Fruit fly (Drosophila melanogaster): ENCODE data around the gene CG15312.

CG15312 gene

dm6 chrX:10086095-10086888, 15.6 kb upstream of the CG15312 start, which contains the start of the genes Naxe and RhoU (continued):
- TF ChIP-seq Scr (GFP tag; IDR thresholded peaks at IDR 0.05; ENCODE audit: partially characterized antibody) (no peak; the same call in 1 of the 2 replicates), CG14441 (GFP tag; IDR thresholded peaks at IDR 0.05) (peak; percentile 50), Aef1 (GFP tag; IDR thresholded peaks at IDR 0.05) (peak; percentile 36; the same call in 1 of the 3 replicates), CG7928 (GFP tag; optimal IDR thresholded peaks at IDR 0.05) (peak; percentile 9), CG14710 (tag; optimal IDR thresholded peaks at IDR 0.05) (peak; percentile 68), CG31388 (GFP tag; optimal IDR thresholded peaks at IDR 0.05) (no peak), Hr3 (GFP tag; optimal IDR thresholded peaks at IDR 0.05) (no peak), Bgb (GFP tag; IDR thresholded peaks at IDR 0.05; ENCODE audit: partially characterized antibody) (peak; percentile 59), Fer3 (tag; optimal IDR thresholded peaks at IDR 0.05) (no peak), nmo (GFP tag; optimal IDR thresholded peaks at IDR 0.05) (peak; percentile 67), ara (GFP tag; IDR thresholded peaks at IDR 0.05) (0 out of 2 replicates have a peak, but pooled peaks have one; percentile 30), Sox102F (GFP tag; optimal IDR thresholded peaks at IDR 0.05) (no peak), MBD-R2 (GFP tag; IDR thresholded peaks at IDR 0.05) (peak; percentile 60), CG4404 (GFP tag; IDR thresholded peaks at IDR 0.05) (peak; percentile 57; the same call in 1 of the 2 replicates), dm (GFP tag; optimal IDR thresholded peaks at IDR 0.05) (no peak), Abd-B (GFP tag; optimal IDR thresholded peaks at IDR 0.05) (peak; percentile 37), CG17802 (tag; optimal IDR thresholded peaks at IDR 0.05) (no peak), bcd (GFP tag; optimal IDR thresholded peaks at IDR 0.05) (no peak), fd96Cb (tag; optimal IDR thresholded peaks at IDR 0.05) (no peak), CG17612 (GFP tag; IDR thresholded peaks at IDR 0.05) (no peak), CG4707 (GFP tag; optimal IDR thresholded peaks at IDR 0.05) (no peak), dati (GFP tag; IDR thresholded peaks at IDR 0.05) (no peak), Sry-β (GFP tag; optimal IDR thresholded peaks at IDR 0.05) (peak; percentile 92), Xrp1 (GFP tag; IDR thresholded peaks at IDR 0.05) (peak; percentile 27; the same call in 1 of the 2 replicates), CkIIα-i1 (GFP tag; IDR thresholded peaks at IDR 0.05) (no peak), dimm (GFP tag; IDR thresholded peaks at IDR 0.05) (no peak), CG10959 (GFP tag; IDR thresholded peaks at IDR 0.05) (no peak), CG6791 (GFP tag; IDR thresholded peaks at IDR 0.05; ENCODE audit: partially characterized antibody) (no peak), Med (GFP tag) (peak; percentile 67), Hr51 (GFP tag; optimal IDR thresholded peaks at IDR 0.05) (peak in 1 of 2 experiments; percentile 43), Mad (GFP tag; optimal IDR thresholded peaks at IDR 0.05) (no peak), cwo (GFP tag; optimal IDR thresholded peaks at IDR 0.05) (no peak), gem (tag; optimal IDR thresholded peaks at IDR 0.05) (no peak), danr (GFP tag; IDR thresholded peaks at IDR 0.05) (no peak), ATbp (GFP tag; optimal IDR thresholded peaks at IDR 0.05) (no peak), Trl (optimal IDR thresholded peaks at IDR 0.05) (no peak), Trl (GFP tag; optimal IDR thresholded peaks at IDR 0.05) (peak; percentile 5), chif (GFP tag; optimal IDR thresholded peaks at IDR 0.05) (peak in 1 of 2 experiments; percentile 30), hbn (GFP tag; IDR thresholded peaks at IDR 0.05; ENCODE audit: partially characterized antibody) (no peak), CG16813 (GFP tag; IDR thresholded peaks at IDR 0.05; ENCODE audit: partially characterized antibody) (0 out of 3 replicates have a peak, but pooled peaks have one; percentile 32), sim (GFP tag; IDR thresholded peaks at IDR 0.05) (no peak), da (GFP tag; optimal IDR thresholded peaks at IDR 0.05) (no peak), p53 (GFP tag; optimal IDR thresholded peaks at IDR 0.05) (peak; percentile 98), CG6175 (GFP tag; IDR thresholded peaks at IDR 0.05) (no peak), CG6765 (GFP tag; optimal IDR thresholded peaks at IDR 0.05) (no peak), Ets97D (GFP tag; optimal IDR thresholded peaks at IDR 0.05) (peak; percentile 51), Ptx1 (GFP tag; IDR thresholded peaks at IDR 0.05) (peak; percentile 69), CG18011 (GFP tag; optimal IDR thresholded peaks at IDR 0.05) (no peak), HLH54F (GFP tag; optimal IDR thresholded peaks at IDR 0.05) (peak; percentile 29)
